Worm (Caenorhabditis elegans): ENCODE measurements around the gene lmtr-5.

- TF ChIP-seq flt-1 (GFP tag; IDR thresholded peaks at IDR 0.05) (no peak), klf-2 (GFP tag; conservative IDR thresholded peaks at IDR 0.05) (no peak), cog-1 (tag; optimal IDR thresholded peaks at IDR 0.05) (no peak), T22C8.4 (GFP tag; IDR thresholded peaks at IDR 0.05) (no peak), ztf-23 (GFP tag; IDR thresholded peaks at IDR 0.05) (no peak), tab-1 (GFP tag; IDR thresholded peaks at IDR 0.05) (no peak), med-1 (GFP tag; optimal IDR thresholded peaks at IDR 0.05; ENCODE audit: insufficient read depth) (no peak), ref-1 (GFP tag; conservative IDR thresholded peaks at IDR 0.05) (no peak)
These were observed 14.2 kb upstream of the lmtr-5 start for ce11 chrIII:3169279-3169678.
